Fruit fly (Drosophila melanogaster) whole organism, embryonic: ENCODE measurements around the gene Nazo.
A peak's percentile ranks its signal among the peaks of the same experiment; 100 is the strongest.

Experiments
- B-H2 ChIP-seq: fragments of 200-800 bp; sonication (Bioruptor generic); optimal IDR thresholded peaks from 2 replicates; lab custom pipeline; 2018; ENCODE audit warnings: missing biosample characterization, mild to moderate bottlenecking, missing genetic modification characterization
- Bteb2 ChIP-seq: fragments of 200-800 bp; sonication (Bioruptor generic); optimal IDR thresholded peaks from 2 replicates; lab custom pipeline; 2016; ENCODE audit warnings: missing biosample characterization, missing genetic modification characterization
- CG10462 ChIP-seq: fragments of 200-800 bp; sonication (Bioruptor generic); optimal IDR thresholded peaks from 2 replicates; lab custom pipeline; 2016; ENCODE audit warnings: missing biosample characterization, missing genetic modification characterization
- CG11085 ChIP-seq: fragments of 200-800 bp; sonication (Bioruptor generic); IDR thresholded peaks from 2 replicates; pipeline ENCODE4 v1.3.6; 2022; ENCODE audit warnings: missing biosample characterization, missing genetic modification characterization
- CG12659 ChIP-seq: fragments of 200-800 bp; sonication (Bioruptor generic); optimal IDR thresholded peaks from 3 replicates; lab custom pipeline; 2017; ENCODE audit warnings: mild to moderate bottlenecking, missing biosample characterization, missing genetic modification reagents, missing genetic modification characterization
- CG13287 ChIP-seq: fragments of 200-800 bp; sonication (Bioruptor generic); IDR thresholded peaks from 2 replicates; pipeline ENCODE4 v1.3.6; 2022; ENCODE audit warnings: missing biosample characterization, missing genetic modification characterization; ENCODE audit not compliant: partially characterized antibody
- CG13296 ChIP-seq: fragments of 200-800 bp; sonication (Bioruptor generic); optimal IDR thresholded peaks from 3 replicates; lab custom pipeline; 2018; ENCODE audit warnings: missing biosample characterization, mild to moderate bottlenecking, missing genetic modification characterization
- CG17802 ChIP-seq: fragments of 200-800 bp; sonication (Bioruptor generic); optimal IDR thresholded peaks from 2 replicates; lab custom pipeline; 2018; ENCODE audit warnings: missing biosample characterization, mild to moderate bottlenecking, missing genetic modification characterization, moderate library complexity
- CG32772 ChIP-seq: fragments of 200-800 bp; sonication (Bioruptor generic); IDR thresholded peaks from 2 replicates; pipeline ENCODE4 v1.3.6; 2022; ENCODE audit warnings: missing biosample characterization, missing genetic modification characterization
- CG3407 ChIP-seq: fragments of 200-800 bp; sonication (Bioruptor generic); optimal IDR thresholded peaks from 2 replicates; lab custom pipeline; 2018; ENCODE audit warnings: missing biosample characterization, mild to moderate bottlenecking, missing genetic modification characterization
- CG43689 ChIP-seq: fragments of 200-800 bp; sonication (Bioruptor generic); IDR thresholded peaks from 2 replicates; pipeline ENCODE4 v1.3.6; 2022; ENCODE audit warnings: missing biosample characterization, missing genetic modification characterization
- CG4707 ChIP-seq: fragments of 200-800 bp; sonication (Bioruptor generic); optimal IDR thresholded peaks from 2 replicates; lab custom pipeline; 2018; ENCODE audit warnings: missing biosample characterization, mild to moderate bottlenecking, missing genetic modification characterization, moderate library complexity
- CG4820 ChIP-seq: fragments of 200-800 bp; sonication (Bioruptor generic); optimal IDR thresholded peaks from 3 replicates; lab custom pipeline; 2016; ENCODE audit warnings: missing biosample characterization, missing genetic modification characterization
- CG7839 ChIP-seq: fragments of 200-800 bp; sonication (Bioruptor generic); optimal IDR thresholded peaks from 3 replicates; lab custom pipeline; 2018; ENCODE audit warnings: missing biosample characterization, mild to moderate bottlenecking, missing genetic modification characterization, moderate library complexity
- Dbx ChIP-seq: fragments of 200-800 bp; sonication (Bioruptor generic); IDR thresholded peaks from 3 replicates; pipeline ENCODE4 v1.3.6; 2022; ENCODE audit warnings: missing biosample characterization, missing genetic modification characterization
- Dp ChIP-seq: fragments of 200-800 bp; sonication (Bioruptor generic); optimal IDR thresholded peaks from 2 replicates; lab custom pipeline; 2018; ENCODE audit warnings: missing biosample characterization, mild to moderate bottlenecking, missing genetic modification characterization, moderate library complexity
- Dref ChIP-seq: fragments of 200-800 bp; sonication (Bioruptor generic); IDR thresholded peaks from 2 replicates; pipeline ENCODE4 v1.3.6; 2022; ENCODE audit warnings: missing biosample characterization, missing genetic modification characterization
- Eip74EF ChIP-seq, 2 experiments: fragments of 200-800 bp in 1 of 2; fragments of >200 bp in 1 of 2; sonication (Bioruptor generic) in 1 of 2; optimal IDR thresholded peaks; 2 replicates each; lab custom pipeline; 2017 to 2019; ENCODE audit warnings: missing biosample characterization in 2 of 2, missing genetic modification characterization in 2 of 2, mild to moderate bottlenecking in 1 of 2, moderate library complexity in 1 of 2
- Fer2 ChIP-seq: fragments of 200-800 bp; sonication (Bioruptor generic); optimal IDR thresholded peaks from 2 replicates; lab custom pipeline; 2018; ENCODE audit warnings: missing biosample characterization, mild to moderate bottlenecking, missing genetic modification characterization, moderate library complexity
- Hand ChIP-seq: fragments of 200-800 bp; sonication (Bioruptor generic); optimal IDR thresholded peaks from 2 replicates; lab custom pipeline; 2017; ENCODE audit warnings: mild to moderate bottlenecking, missing biosample characterization, missing genetic modification reagents, missing genetic modification characterization
- Hey ChIP-seq: fragments of 200-800 bp; sonication (Bioruptor generic); optimal IDR thresholded peaks from 3 replicates; lab custom pipeline; 2018; ENCODE audit warnings: missing biosample characterization, mild to moderate bottlenecking, missing genetic modification characterization
- Hmr ChIP-seq: fragments of 200-800 bp; sonication (Bioruptor generic); optimal IDR thresholded peaks from 3 replicates; lab custom pipeline; 2017; ENCODE audit warnings: mild to moderate bottlenecking, missing biosample characterization, missing genetic modification reagents, missing genetic modification characterization
- Hmx ChIP-seq: fragments of 200-800 bp; sonication (Bioruptor generic); optimal IDR thresholded peaks from 2 replicates; lab custom pipeline; 2016; ENCODE audit warnings: missing biosample characterization, missing genetic modification characterization
- Lhr ChIP-seq: fragments of 200-800 bp; sonication (Bioruptor generic); optimal IDR thresholded peaks from 3 replicates; lab custom pipeline; 2017; ENCODE audit warnings: mild to moderate bottlenecking, missing biosample characterization, missing genetic modification reagents, missing genetic modification characterization
- Mrtf ChIP-seq: fragments of 200-800 bp; sonication (Bioruptor generic); IDR thresholded peaks from 3 replicates; pipeline ENCODE4 v1.3.6; 2022; ENCODE audit warnings: missing biosample characterization, missing genetic modification characterization
- Oaz ChIP-seq: fragments of 200-800 bp; sonication (Bioruptor generic); IDR thresholded peaks from 2 replicates; pipeline ENCODE4 v1.3.6; 2022; ENCODE audit warnings: missing biosample characterization, missing genetic modification characterization
- Oli ChIP-seq: fragments of 200-800 bp; sonication (Bioruptor generic); optimal IDR thresholded peaks from 2 replicates; lab custom pipeline; 2018; ENCODE audit warnings: missing biosample characterization, mild to moderate bottlenecking, missing genetic modification characterization, moderate library complexity
- PHDP ChIP-seq: fragments of 200-800 bp; sonication (Bioruptor generic); optimal IDR thresholded peaks from 3 replicates; lab custom pipeline; 2018; ENCODE audit warnings: missing biosample characterization, mild to moderate bottlenecking, missing genetic modification characterization, moderate library complexity
- Rx ChIP-seq: fragments of 200-800 bp; sonication (Bioruptor generic); IDR thresholded peaks from 2 replicates; pipeline ENCODE4 v1.3.6; 2022; ENCODE audit warnings: missing biosample characterization, missing genetic modification characterization
- Sin3A ChIP-seq: fragments of >200 bp; optimal IDR thresholded peaks from 2 replicates; lab custom pipeline; 2018
- Usf ChIP-seq: fragments of 200-800 bp; sonication (Bioruptor generic); optimal IDR thresholded peaks from 2 replicates; lab custom pipeline; 2017; ENCODE audit warnings: missing genotype, missing biosample characterization, missing genetic modification characterization
- YL-1 ChIP-seq: fragments of 200-800 bp; sonication (Bioruptor generic); optimal IDR thresholded peaks from 3 replicates; lab custom pipeline; 2017; ENCODE audit warnings: missing biosample characterization, mild to moderate bottlenecking, missing genetic modification characterization
- amos ChIP-seq: fragments of 200-800 bp; sonication (Bioruptor generic); IDR thresholded peaks from 2 replicates; pipeline ENCODE4 v1.3.6; 2022; ENCODE audit warnings: missing biosample characterization, missing genetic modification characterization; ENCODE audit not compliant: partially characterized antibody
- ap ChIP-seq: fragments of 200-800 bp; sonication (Bioruptor generic); IDR thresholded peaks from 2 replicates; pipeline ENCODE4 v1.3.6; 2022; ENCODE audit warnings: missing biosample characterization, missing genetic modification characterization
- chm ChIP-seq: fragments of 200-800 bp; sonication (Bioruptor generic); IDR thresholded peaks from 2 replicates; pipeline ENCODE4 v1.3.6; 2022; ENCODE audit warnings: missing biosample characterization, missing genetic modification characterization
- en ChIP-seq: fragments of 200-800 bp; sonication (Bioruptor generic); optimal IDR thresholded peaks from 2 replicates; lab custom pipeline; 2016; ENCODE audit warnings: missing biosample characterization, missing genetic modification characterization
- ftz-f1 ChIP-seq: fragments of 200-800 bp; sonication (Bioruptor generic); optimal IDR thresholded peaks from 2 replicates; lab custom pipeline; 2016; ENCODE audit warnings: missing biosample characterization, missing genetic modification characterization
- hb ChIP-seq: fragments of 200-800 bp; sonication (Bioruptor generic); IDR thresholded peaks from 3 replicates; pipeline ENCODE4 v1.3.6; 2022; ENCODE audit warnings: missing biosample characterization, missing genetic modification characterization; ENCODE audit not compliant: partially characterized antibody
- ind ChIP-seq: fragments of 200-800 bp; sonication (Bioruptor generic); optimal IDR thresholded peaks from 3 replicates; lab custom pipeline; 2016; ENCODE audit warnings: missing biosample characterization, missing genetic modification characterization
- luna ChIP-seq: fragments of 200-800 bp; sonication (Bioruptor generic); optimal IDR thresholded peaks from 2 replicates; lab custom pipeline; 2016; ENCODE audit warnings: missing biosample characterization, missing genetic modification characterization
- otp ChIP-seq: fragments of 200-800 bp; sonication (Bioruptor generic); IDR thresholded peaks from 3 replicates; pipeline ENCODE4, ENCODE4 v1.3.6; 2022; ENCODE audit warnings: missing biosample characterization, missing genetic modification characterization
- pita ChIP-seq: fragments of 200-800 bp; sonication (Bioruptor generic); optimal IDR thresholded peaks from 2 replicates; lab custom pipeline; 2017; ENCODE audit warnings: missing biosample characterization, mild to moderate bottlenecking, missing genetic modification characterization
- run ChIP-seq: fragments of 200-800 bp; sonication (Bioruptor generic); optimal IDR thresholded peaks from 3 replicates; lab custom pipeline; 2018; ENCODE audit warnings: missing biosample characterization, mild to moderate bottlenecking, missing genetic modification characterization
- sim ChIP-seq: fragments of 200-800 bp; sonication (Bioruptor generic); IDR thresholded peaks from 2 replicates; pipeline ENCODE4 v1.3.6; 2022; ENCODE audit warnings: missing biosample characterization, missing genetic modification characterization
- sqz ChIP-seq: fragments of 200-800 bp; sonication (Bioruptor generic); optimal IDR thresholded peaks from 3 replicates; lab custom pipeline; 2018; ENCODE audit warnings: missing biosample characterization, mild to moderate bottlenecking, missing genetic modification characterization
- tio ChIP-seq: fragments of 200-800 bp; sonication (Bioruptor generic); optimal IDR thresholded peaks from 2 replicates; lab custom pipeline; 2017; ENCODE audit warnings: missing biosample characterization, missing genetic modification characterization, inconsistent platforms
- toy ChIP-seq: fragments of 200-800 bp; sonication (Bioruptor generic); IDR thresholded peaks from 2 replicates; pipeline ENCODE4 v1.3.6; 2022; ENCODE audit warnings: missing biosample characterization, missing genetic modification characterization
- wek ChIP-seq: fragments of 200-800 bp; sonication (Bioruptor generic); optimal IDR thresholded peaks from 3 replicates; lab custom pipeline; 2018; ENCODE audit warnings: missing biosample characterization, mild to moderate bottlenecking, missing genetic modification characterization, moderate library complexity
- zfh1 ChIP-seq: fragments of 200-800 bp; sonication (Bioruptor generic); IDR thresholded peaks from 3 replicates; pipeline ENCODE4 v1.3.6; 2022; ENCODE audit warnings: missing biosample characterization, missing genetic modification characterization

Gene Nazo

DNA sequence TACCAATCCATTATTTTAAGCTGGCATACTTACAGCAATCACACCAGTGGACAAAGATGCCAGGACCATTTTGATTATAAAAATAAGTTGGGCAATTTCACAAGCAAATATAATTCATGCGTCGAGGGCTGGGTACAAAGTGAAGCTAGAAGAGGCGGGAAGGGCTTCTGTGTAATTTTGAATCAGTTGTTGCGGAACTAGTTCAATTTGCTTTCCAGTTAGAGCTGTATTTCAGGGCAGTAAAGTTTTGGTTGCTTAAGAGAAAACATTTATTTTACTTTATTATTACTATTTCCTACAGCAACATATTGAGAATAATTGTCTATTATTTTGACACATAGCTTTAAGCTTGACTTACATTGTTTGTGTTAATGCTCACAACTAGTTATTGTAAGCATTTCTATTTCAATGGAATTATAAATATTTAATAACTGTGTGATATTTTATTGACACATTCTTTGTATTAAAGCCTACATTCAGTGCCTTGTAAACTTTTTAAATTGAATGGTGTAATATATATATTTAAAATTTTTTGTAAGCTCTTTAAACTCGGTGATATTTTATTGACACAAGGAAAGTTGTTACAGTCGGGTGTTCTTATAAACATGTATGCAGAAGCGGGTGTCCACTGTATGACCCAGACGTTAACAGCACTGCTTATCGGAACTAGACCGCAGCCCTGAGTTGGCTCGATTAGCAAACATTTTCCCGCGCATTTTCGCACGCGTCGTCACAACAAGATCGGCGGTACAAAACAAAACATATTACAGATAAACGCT, 23.2 kb upstream of the Nazo start, which contains the start of the genes RPA1 and Mcm2 (continued):
- TF ChIP-seq Lhr (peak; percentile 19), Dbx (peak; percentile 79), sim (GFP tag; lab: Robert Waterston, UW) (no peak), sqz (GFP tag; lab: Kevin White, UChicago) (no peak), Usf (peak; percentile 81), Hand (GFP tag; lab: Kevin White, UChicago) (no peak), Rx (GFP tag; lab: Robert Waterston, UW) (peak; percentile 48; the same call in 1 of the 2 replicates), B-H2 (GFP tag; lab: Kevin White, UChicago) (peak; percentile 68), CG13296 (GFP tag; lab: Kevin White, UChicago) (peak; percentile 69), tio (GFP tag; lab: Kevin White, UChicago) (peak; percentile 86), CG3407 (peak; percentile 38), CG17802 (tag; lab: Kevin White, UChicago) (peak; percentile 15), amos (GFP tag; lab: Robert Waterston, UW) (peak; percentile 48), Eip74EF (GFP tag; optimal IDR thresholded peaks at IDR 0.05; lab: Kevin White, UChicago) (no peak), luna (GFP tag; lab: Kevin White, UChicago) (no peak), CG10462 (GFP tag; lab: Kevin White, UChicago) (peak; percentile 61), CG43689 (GFP tag; lab: Robert Waterston, UW) (no peak), Mrtf (GFP tag; lab: Robert Waterston, UW) (peak; percentile 75; the same call in 1 of the 3 replicates), CG11085 (GFP tag; lab: Robert Waterston, UW) (peak; percentile 73), CG4820 (GFP tag; lab: Kevin White, UChicago) (peak; percentile 74), Sin3A (lab: Kevin White, UChicago) (no peak), CG4707 (GFP tag; lab: Kevin White, UChicago) (no peak), en (GFP tag; lab: Kevin White, UChicago) (no peak), ap (GFP tag; lab: Robert Waterston, UW) (peak; percentile 60), Bteb2 (GFP tag; lab: Kevin White, UChicago) (no peak), PHDP (no peak), Hmx (no peak), wek (GFP tag; lab: Kevin White, UChicago) (no peak), Fer2 (tag; lab: Kevin White, UChicago) (peak; percentile 58), ind (GFP tag; lab: Kevin White, UChicago) (peak; percentile 87), run (tag; lab: Kevin White, UChicago) (no peak), pita (no peak), Dp (peak; percentile 76), CG12659 (GFP tag; lab: Kevin White, UChicago) (peak; percentile 88), CG7839 (tag; lab: Kevin White, UChicago) (peak; percentile 81), zfh1 (GFP tag; lab: Robert Waterston, UW) (peak; percentile 82), CG13287 (peak; percentile 21; the same call in 1 of the 2 replicates), ftz-f1 (GFP tag; lab: Kevin White, UChicago) (no peak), Hmr (peak; percentile 80), Oaz (GFP tag; lab: Robert Waterston, UW) (0 out of 2 replicates have a peak, but pooled peaks have one; percentile 29), hb (no peak), Dref (GFP tag; lab: Robert Waterston, UW) (peak; percentile 57), otp (GFP tag; lab: Robert Waterston, UW) (peak; percentile 58; the same call in 1 of the 3 replicates), CG32772 (GFP tag; lab: Robert Waterston, UW) (peak; percentile 70), YL-1 (GFP tag; lab: Kevin White, UChicago) (peak; percentile 65), Oli (tag; lab: Kevin White, UChicago) (peak; percentile 71), Hey (tag; lab: Kevin White, UChicago) (no peak), chm (peak; percentile 79), toy (peak; percentile 67; the same call in 1 of the 2 replicates)
